Fruit fly (Drosophila melanogaster) whole organism, embryonic: ENCODE measurements around the gene CG9662.

Experiments used
- Ada2b ChIP-seq: fragments of 200-800 bp; sonication (Bioruptor generic); IDR thresholded peaks from 2 replicates; pipeline ENCODE4 v1.3.6; 2022; ENCODE audit warnings: missing biosample characterization, missing genetic modification characterization
- Aef1 ChIP-seq: fragments of 200-800 bp; sonication (Bioruptor generic); IDR thresholded peaks from 3 replicates; pipeline ENCODE4 v1.3.6; 2022; ENCODE audit warnings: missing biosample characterization, missing genetic modification characterization
- Atf3 ChIP-seq: fragments of 200-800 bp; sonication (Bioruptor generic); optimal IDR thresholded peaks from 3 replicates; lab custom pipeline; 2016; ENCODE audit warnings: missing biosample characterization, missing genetic modification characterization
- Blimp-1 ChIP-seq: fragments of 200-800 bp; sonication (Bioruptor generic); optimal IDR thresholded peaks from 3 replicates; lab custom pipeline; 2018; ENCODE audit warnings: missing biosample characterization, missing genetic modification characterization, mild to moderate bottlenecking, moderate library complexity, missing genetic modification reagents
- CG11456 ChIP-seq: fragments of 200-800 bp; sonication (Bioruptor generic); IDR thresholded peaks from 3 replicates; pipeline ENCODE4 v1.3.6; 2022; ENCODE audit warnings: missing biosample characterization, missing genetic modification characterization
- CG13624 ChIP-seq: fragments of 200-800 bp; sonication (Bioruptor generic); optimal IDR thresholded peaks from 2 replicates; lab custom pipeline; 2016; ENCODE audit warnings: missing biosample characterization, missing genetic modification characterization
- CG14441 ChIP-seq: fragments of 200-800 bp; sonication (Bioruptor generic); IDR thresholded peaks from 2 replicates; pipeline ENCODE4 v1.3.6; 2022; ENCODE audit warnings: missing biosample characterization, missing genetic modification characterization
- CG17328 ChIP-seq: fragments of 200-800 bp; sonication (Bioruptor generic); IDR thresholded peaks from 2 replicates; pipeline ENCODE4 v1.3.6; 2022; ENCODE audit warnings: missing biosample characterization, missing genetic modification characterization
- CG17361 ChIP-seq: fragments of 200-800 bp; sonication (Bioruptor generic); IDR thresholded peaks from 3 replicates; pipeline ENCODE4 v1.3.6; 2022; ENCODE audit warnings: missing biosample characterization, missing genetic modification characterization
- CG2199 ChIP-seq: fragments of 200-800 bp; sonication (Bioruptor generic); IDR thresholded peaks from 3 replicates; pipeline ENCODE4 v1.3.6; 2022; ENCODE audit warnings: missing biosample characterization, missing genetic modification characterization
- CG31224 ChIP-seq: fragments of 200-800 bp; sonication (Bioruptor generic); IDR thresholded peaks from 2 replicates; pipeline ENCODE4 v1.3.6; 2022; ENCODE audit warnings: missing biosample characterization, missing genetic modification characterization
- CG31388 ChIP-seq: fragments of 200-800 bp; sonication (Bioruptor generic); optimal IDR thresholded peaks from 2 replicates; lab custom pipeline; 2016; ENCODE audit warnings: missing biosample characterization, missing genetic modification characterization
- CG3407 ChIP-seq: fragments of 200-800 bp; sonication (Bioruptor generic); optimal IDR thresholded peaks from 2 replicates; lab custom pipeline; 2018; ENCODE audit warnings: missing biosample characterization, mild to moderate bottlenecking, missing genetic modification characterization
- CG3838 ChIP-seq: fragments of 200-800 bp; sonication (Bioruptor generic); optimal IDR thresholded peaks from 3 replicates; lab custom pipeline; 2016; ENCODE audit warnings: missing biosample characterization, missing genetic modification characterization
- CG9437 ChIP-seq: fragments of 200-800 bp; sonication (Bioruptor generic); optimal IDR thresholded peaks from 2 replicates; lab custom pipeline; 2018; ENCODE audit warnings: missing biosample characterization, mild to moderate bottlenecking, missing genetic modification characterization
- D19B ChIP-seq: fragments of 200-800 bp; sonication (Bioruptor generic); optimal IDR thresholded peaks from 2 replicates; lab custom pipeline; 2017; ENCODE audit warnings: missing biosample characterization, mild to moderate bottlenecking, missing genetic modification characterization
- Dip3 ChIP-seq: fragments of 200-800 bp; sonication (Bioruptor generic); optimal IDR thresholded peaks from 3 replicates; lab custom pipeline; 2016; ENCODE audit warnings: missing biosample characterization, missing genetic modification characterization
- Dref ChIP-seq: fragments of 200-800 bp; sonication (Bioruptor generic); IDR thresholded peaks from 2 replicates; pipeline ENCODE4 v1.3.6; 2022; ENCODE audit warnings: missing biosample characterization, missing genetic modification characterization
- E2f2 ChIP-seq: fragments of 200-800 bp; sonication (Bioruptor generic); IDR thresholded peaks from 2 replicates; pipeline ENCODE4 v1.3.6; 2022; ENCODE audit warnings: missing biosample characterization, missing genetic modification characterization
- ERR ChIP-seq: fragments of 200-800 bp; sonication (Bioruptor generic); optimal IDR thresholded peaks from 2 replicates; lab custom pipeline; 2016; ENCODE audit warnings: missing biosample characterization, missing genetic modification characterization
- GATAe ChIP-seq: fragments of 200-800 bp; sonication (Bioruptor generic); conservative IDR thresholded peaks from 2 replicates; pipeline ENCODE4 v1.3.6; 2022; ENCODE audit warnings: missing biosample characterization, missing genetic modification characterization
- HLH54F ChIP-seq: fragments of 200-800 bp; sonication (Bioruptor generic); optimal IDR thresholded peaks from 3 replicates; lab custom pipeline; 2016; ENCODE audit warnings: missing biosample characterization, missing genetic modification characterization
- HLHmδ ChIP-seq: fragments of 200-800 bp; sonication (Bioruptor generic); optimal IDR thresholded peaks from 2 replicates; lab custom pipeline; 2018; ENCODE audit warnings: missing biosample characterization, mild to moderate bottlenecking, missing genetic modification characterization, moderate library complexity
- Hsf ChIP-seq: fragments of 200-800 bp; sonication (Bioruptor generic); optimal IDR thresholded peaks from 3 replicates; lab custom pipeline; 2016; ENCODE audit warnings: missing biosample characterization, missing genetic modification characterization
- Myb ChIP-seq: fragments of 200-800 bp; sonication (Bioruptor generic); optimal IDR thresholded peaks from 2 replicates; lab custom pipeline; 2016; ENCODE audit warnings: missing biosample characterization, missing genetic modification characterization
- NC2β ChIP-seq: fragments of 200-800 bp; sonication (Bioruptor generic); optimal IDR thresholded peaks from 2 replicates; lab custom pipeline; 2016; ENCODE audit warnings: missing biosample characterization, missing genetic modification characterization
- Ptx1 ChIP-seq: fragments of 200-800 bp; sonication (Bioruptor generic); IDR thresholded peaks from 2 replicates; pipeline ENCODE4 v1.3.6; 2022; ENCODE audit warnings: missing biosample characterization, missing genetic modification characterization
- Rfx ChIP-seq: fragments of 200-800 bp; sonication (Bioruptor generic); IDR thresholded peaks from 2 replicates; pipeline ENCODE4 v1.3.6; 2022; ENCODE audit warnings: missing biosample characterization, missing genetic modification characterization
- Sox100B ChIP-seq: fragments of 200-800 bp; sonication (Bioruptor generic); optimal IDR thresholded peaks from 3 replicates; lab custom pipeline; 2018; ENCODE audit warnings: missing biosample characterization, mild to moderate bottlenecking, missing genetic modification characterization
- Spps ChIP-seq: fragments of 200-800 bp; sonication (Bioruptor generic); optimal IDR thresholded peaks from 2 replicates; lab custom pipeline; 2018; ENCODE audit warnings: missing biosample characterization, mild to moderate bottlenecking, missing genetic modification characterization
- Ssrp ChIP-seq: fragments of 200-800 bp; sonication (Bioruptor generic); optimal IDR thresholded peaks from 2 replicates; lab custom pipeline; 2018; ENCODE audit warnings: missing biosample characterization, mild to moderate bottlenecking, missing genetic modification characterization, moderate library complexity
- Xrp1 ChIP-seq: fragments of 200-800 bp; sonication (Bioruptor generic); IDR thresholded peaks from 2 replicates; pipeline ENCODE4 v1.3.6; 2022; ENCODE audit warnings: missing biosample characterization, missing genetic modification characterization
- ash1 ChIP-seq: fragments of 200-800 bp; sonication (Bioruptor generic); optimal IDR thresholded peaks from 2 replicates; lab custom pipeline; 2018; ENCODE audit warnings: missing biosample characterization, mild to moderate bottlenecking, missing genetic modification characterization
- bab2 ChIP-seq: fragments of 200-800 bp; sonication (Bioruptor generic); optimal IDR thresholded peaks from 2 replicates; lab custom pipeline; 2016; ENCODE audit warnings: missing biosample characterization, missing genetic modification characterization
- bigmax ChIP-seq: fragments of 200-800 bp; sonication (Bioruptor generic); optimal IDR thresholded peaks from 2 replicates; lab custom pipeline; 2018; ENCODE audit warnings: missing biosample characterization, mild to moderate bottlenecking, missing genetic modification characterization
- cg ChIP-seq: fragments of 200-800 bp; sonication (Bioruptor generic); optimal IDR thresholded peaks from 3 replicates; lab custom pipeline; 2019; ENCODE audit warnings: missing biosample characterization, mild to moderate bottlenecking, missing genetic modification characterization, moderate library complexity
- chn ChIP-seq: fragments of 200-800 bp; sonication (Bioruptor generic); optimal IDR thresholded peaks from 2 replicates; lab custom pipeline; 2016; ENCODE audit warnings: missing biosample characterization, missing genetic modification characterization
- ci ChIP-seq: fragments of 200-800 bp; sonication (Bioruptor generic); IDR thresholded peaks from 3 replicates; pipeline ENCODE4 v1.3.6; 2022; ENCODE audit warnings: missing biosample characterization, missing genetic modification characterization
- da ChIP-seq: fragments of 200-800 bp; sonication (Bioruptor generic); optimal IDR thresholded peaks from 2 replicates; lab custom pipeline; 2016; ENCODE audit warnings: missing biosample characterization, missing genetic modification characterization
- dm ChIP-seq: fragments of 200-800 bp; sonication (Bioruptor generic); optimal IDR thresholded peaks from 3 replicates; lab custom pipeline; 2016; ENCODE audit warnings: missing biosample characterization, missing genetic modification characterization
- dmrt99B ChIP-seq: fragments of 200-800 bp; sonication (Bioruptor generic); optimal IDR thresholded peaks from 2 replicates; lab custom pipeline; 2018; ENCODE audit warnings: missing biosample characterization, mild to moderate bottlenecking, missing genetic modification characterization, moderate library complexity
- dysf ChIP-seq: fragments of 200-800 bp; sonication (Bioruptor generic); IDR thresholded peaks from 3 replicates; pipeline ENCODE4 v1.3.6; 2022; ENCODE audit warnings: missing biosample characterization, missing genetic modification characterization
- fru ChIP-seq: fragments of >200 bp; optimal IDR thresholded peaks from 2 replicates; lab custom pipeline; 2017
- hb ChIP-seq: fragments of 200-800 bp; sonication (Bioruptor generic); IDR thresholded peaks from 3 replicates; pipeline ENCODE4 v1.3.6; 2022; ENCODE audit warnings: missing biosample characterization, missing genetic modification characterization; ENCODE audit not compliant: partially characterized antibody
- kah ChIP-seq: fragments of 200-800 bp; sonication (Bioruptor generic); optimal IDR thresholded peaks from 2 replicates; lab custom pipeline; 2018; ENCODE audit warnings: missing biosample characterization, mild to moderate bottlenecking, missing genetic modification characterization
- knrl ChIP-seq: fragments of 200-800 bp; sonication (Bioruptor generic); IDR thresholded peaks from 3 replicates; pipeline ENCODE4 v1.3.6; 2022; ENCODE audit warnings: missing biosample characterization, missing genetic modification characterization; ENCODE audit not compliant: partially characterized antibody
- odd ChIP-seq: fragments of 200-800 bp; sonication (Bioruptor generic); optimal IDR thresholded peaks from 2 replicates; lab custom pipeline; 2017; ENCODE audit warnings: missing biosample characterization, mild to moderate bottlenecking, missing genetic modification characterization
- sens-2 ChIP-seq: fragments of 200-800 bp; sonication (Bioruptor generic); IDR thresholded peaks from 2 replicates; pipeline ENCODE4 v1.3.6; 2022; ENCODE audit warnings: missing biosample characterization, missing genetic modification characterization
- ssp ChIP-seq: fragments of 200-800 bp; sonication (Bioruptor generic); IDR thresholded peaks from 2 replicates; pipeline ENCODE4 v1.3.6; 2022; ENCODE audit warnings: missing biosample characterization, missing genetic modification characterization
- tio ChIP-seq: fragments of 200-800 bp; sonication (Bioruptor generic); optimal IDR thresholded peaks from 2 replicates; lab custom pipeline; 2017; ENCODE audit warnings: missing biosample characterization, missing genetic modification characterization, inconsistent platforms
- unpg ChIP-seq: fragments of 200-800 bp; sonication (Bioruptor generic); optimal IDR thresholded peaks from 3 replicates; lab custom pipeline; 2018; ENCODE audit warnings: missing biosample characterization, mild to moderate bottlenecking, missing genetic modification characterization, moderate library complexity
- wor ChIP-seq: fragments of 200-800 bp; sonication (Bioruptor generic); IDR thresholded peaks from 2 replicates; pipeline ENCODE4 v1.3.6; 2022; ENCODE audit warnings: missing biosample characterization, missing genetic modification characterization
- yki ChIP-seq: fragments of >200 bp; optimal IDR thresholded peaks from 3 replicates; lab custom pipeline; 2018
- zfh2 ChIP-seq: fragments of 200-800 bp; sonication (Bioruptor generic); optimal IDR thresholded peaks from 2 replicates; lab custom pipeline; 2016; ENCODE audit warnings: missing biosample characterization, missing genetic modification characterization

CG9662 gene

DNA sequence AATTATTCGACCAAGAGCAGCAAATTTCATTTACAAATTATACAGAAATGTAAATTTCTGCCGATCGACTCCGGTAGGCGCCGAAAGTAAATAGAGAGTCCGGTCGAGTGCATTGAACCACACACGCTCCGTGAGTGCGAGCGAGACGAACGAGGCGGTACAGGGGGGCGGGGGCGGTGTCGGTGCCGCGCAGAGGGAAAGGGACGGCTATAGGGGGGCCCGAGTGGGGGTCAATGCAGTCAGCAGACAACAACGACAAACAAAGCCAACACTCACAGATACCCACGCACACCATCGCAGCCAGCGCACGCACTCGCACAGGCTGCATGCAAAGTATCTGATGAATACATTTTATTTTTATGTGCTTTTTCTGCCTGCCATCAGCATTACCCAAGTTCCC, 37.1 kb downstream of the CG9662 start (continued):
- TF ChIP-seq CG17328 (GFP tag; lab: Robert Waterston, UW) (peak; percentile 20; the same call in 1 of the 2 replicates), CG31388 (GFP tag; lab: Kevin White, UChicago) (no peak), D19B (GFP tag; lab: Kevin White, UChicago) (no peak), Ssrp (no peak), bab2 (GFP tag; lab: Kevin White, UChicago) (no peak), knrl (GFP tag; lab: Robert Waterston, UW) (0 out of 3 replicates have a peak, but pooled peaks have one; percentile 7), CG31224 (GFP tag; lab: Robert Waterston, UW) (no peak), Hsf (GFP tag; lab: Kevin White, UChicago) (no peak), bigmax (GFP tag; lab: Kevin White, UChicago) (no peak), CG14441 (GFP tag; lab: Robert Waterston, UW) (no peak), CG3407 (GFP tag; lab: Kevin White, UChicago) (no peak), da (GFP tag; lab: Kevin White, UChicago) (no peak), odd (GFP tag; lab: Kevin White, UChicago) (no peak), dmrt99B (no peak), wor (GFP tag; lab: Robert Waterston, UW) (no peak), E2f2 (no peak), Rfx (GFP tag; lab: Robert Waterston, UW) (no peak), ci (GFP tag; lab: Robert Waterston, UW) (peak; percentile 57; the same call in 2 of the 3 replicates), chn (no peak), fru (lab: Kevin White, UChicago) (no peak), ash1 (GFP tag; lab: Kevin White, UChicago) (no peak), Aef1 (peak; percentile 38; the same call in 2 of the 3 replicates), yki (no peak), NC2β (GFP tag; lab: Kevin White, UChicago) (no peak), unpg (GFP tag; lab: Kevin White, UChicago) (no peak), Xrp1 (GFP tag; lab: Robert Waterston, UW) (no peak), HLHmδ (peak; percentile 83), cg (GFP tag; lab: Kevin White, UChicago) (peak; percentile 74), ERR (GFP tag; lab: Kevin White, UChicago) (no peak), GATAe (GFP tag; lab: Robert Waterston, UW) (no peak), CG2199 (GFP tag; lab: Robert Waterston, UW) (0 out of 3 replicates have a peak, but pooled peaks have one; percentile 19), dm (no peak), ssp (GFP tag; lab: Robert Waterston, UW) (no peak), CG17361 (no peak; the same call in 2 of the 3 replicates), Dip3 (GFP tag; lab: Kevin White, UChicago) (no peak), Dref (GFP tag; lab: Robert Waterston, UW) (no peak), Atf3 (no peak), kah (GFP tag; lab: Kevin White, UChicago) (no peak), dysf (GFP tag; lab: Robert Waterston, UW) (no peak), tio (GFP tag; lab: Kevin White, UChicago) (no peak), CG3838 (GFP tag; lab: Kevin White, UChicago) (no peak), Myb (GFP tag; lab: Kevin White, UChicago) (no peak), Spps (tag; lab: Kevin White, UChicago) (no peak), hb (GFP tag; lab: Robert Waterston, UW) (no peak), Blimp-1 (peak; percentile 18), CG13624 (no peak), sens-2 (no peak), Ada2b (no peak), CG9437 (GFP tag; lab: Kevin White, UChicago) (no peak), zfh2 (GFP tag; lab: Kevin White, UChicago) (no peak), CG11456 (GFP tag; lab: Robert Waterston, UW) (no peak), Sox100B (GFP tag; lab: Kevin White, UChicago) (no peak), HLH54F (GFP tag; lab: Kevin White, UChicago) (no peak), Ptx1 (GFP tag; lab: Robert Waterston, UW) (no peak)
